Worm (Caenorhabditis elegans) whole organism, L1 larva: Measurements from ENCODE around the gene cutl-5.

Experiments used
- C34B4.2 ChIP-seq: sonication (generic microtip); optimal IDR thresholded peaks from 2 replicates; lab custom pipeline; 2017; ENCODE audit warnings: mild to moderate bottlenecking, missing genetic modification characterization, missing compliant biosample characterization
- ceh-63 ChIP-seq: fragments of 200-800 bp; sonication (Bioruptor generic); optimal IDR thresholded peaks from 2 replicates; lab custom pipeline; 2018; ENCODE audit warnings: mild to moderate bottlenecking, missing genetic modification characterization, missing compliant biosample characterization
- nhr-11 ChIP-seq: fragments of 150-350 bp; optimal IDR thresholded peaks from 2 replicates; lab custom pipeline; 2014; ENCODE audit warnings: missing biosample characterization, missing genetic modification characterization
- pqm-1 ChIP-seq: sonication (generic microtip); optimal IDR thresholded peaks from 3 replicates; lab custom pipeline; 2017; ENCODE audit warnings: missing biosample characterization, missing genetic modification characterization

DNA sequence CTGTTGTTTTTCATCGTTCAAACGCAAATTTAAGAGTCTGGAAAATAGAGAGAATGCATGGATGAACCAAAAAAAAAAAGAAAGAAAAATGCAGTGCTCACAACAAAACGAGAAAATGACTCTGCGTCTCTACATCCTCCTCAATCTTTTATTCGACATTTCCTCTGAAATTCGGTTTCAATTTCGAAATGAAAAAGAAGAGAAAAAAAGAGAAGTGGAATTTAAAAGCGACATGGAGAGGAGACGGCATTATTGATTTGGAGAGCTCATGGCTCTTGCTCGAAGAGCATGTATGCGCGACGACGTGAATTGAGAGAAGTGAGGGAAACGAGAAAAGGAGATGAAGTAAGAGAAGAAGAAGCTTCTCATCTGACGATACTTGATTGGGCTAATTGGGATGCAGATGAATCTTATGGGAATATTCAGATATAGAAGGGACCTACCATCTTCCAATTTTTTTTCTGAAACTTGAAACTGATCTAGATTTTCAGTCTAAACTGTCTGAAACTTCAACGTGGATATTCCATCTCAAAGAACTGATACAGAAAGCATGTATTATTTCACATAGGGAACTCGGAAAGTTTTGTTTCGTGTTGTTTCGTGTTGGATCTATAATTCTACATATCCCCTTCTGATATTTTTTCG, 4.6 kb downstream of the cutl-5 start:
- TF ChIP-seq pqm-1: no peak
- no peak for TF ChIP-seq C34B4.2
- no peak for TF ChIP-seq nhr-11 (tag; lab: Kevin White, UChicago)
- TF ChIP-seq ceh-63 (GFP tag; lab: Kevin White, UChicago): no peak
